Worm (Caenorhabditis elegans) whole organism, young adult: ENCODE data around the gene fbxc-23.

ENCODE experiments used
- aptf-2 ChIP-seq: fragments of 200-800 bp; sonication (Bioruptor generic); conservative IDR thresholded peaks from 2 replicates; pipeline ENCODE4 v1.3.6; 2022; ENCODE audit warnings: missing genetic modification reagents, missing genetic modification characterization, missing compliant biosample characterization
- ceh-91 ChIP-seq: fragments of 200-800 bp; sonication (Bioruptor generic); IDR thresholded peaks from 2 replicates; pipeline ENCODE4 v1.3.6; 2022; ENCODE audit warnings: missing genetic modification reagents, missing genetic modification characterization, missing compliant biosample characterization
- dpl-1 ChIP-seq: fragments of 150-350 bp; optimal IDR thresholded peaks from 2 replicates; lab custom pipeline; 2014; ENCODE audit warnings: missing biosample characterization, missing genetic modification reagents, missing genetic modification characterization
- him-1 ChIP-seq: sonication (generic microtip); optimal IDR thresholded peaks from 2 replicates; lab custom pipeline; 2016; ENCODE audit warnings: missing genotype, missing genetic modification reagents, missing genetic modification characterization, missing compliant biosample characterization
- lin-26 ChIP-seq: fragments of 200-800 bp; sonication (Bioruptor generic); IDR thresholded peaks from 2 replicates; pipeline ENCODE4 v1.3.6; 2022; ENCODE audit warnings: missing genetic modification reagents, missing genetic modification characterization, missing compliant biosample characterization
- lsl-1 ChIP-seq: fragments of 200-800 bp; sonication (Bioruptor generic); optimal IDR thresholded peaks from 2 replicates; lab custom pipeline; 2018; ENCODE audit warnings: mild to moderate bottlenecking, missing genetic modification characterization, moderate library complexity, missing compliant biosample characterization
- snpc-4 ChIP-seq, 5 experiments: fragments of 150-350 bp in 1 of 5; sonication (generic microtip) in 4 of 5; optimal IDR thresholded peaks; 2 replicates each; lab custom pipeline; 2014 to 2018; ENCODE audit warnings: missing genetic modification characterization in 5 of 5, missing biosample characterization in 3 of 5, antibody characterized with exemption in 2 of 5, mild to moderate bottlenecking in 2 of 5, missing compliant biosample characterization in 2 of 5, missing genotype in 2 of 5, moderate library complexity in 2 of 5, missing genetic modification reagents in 1 of 5
- unc-62 ChIP-seq: fragments of 150-350 bp; optimal IDR thresholded peaks from 2 replicates; lab custom pipeline; 2014; ENCODE audit warnings: missing biosample characterization, missing genetic modification reagents, missing genetic modification characterization
- ztf-26 ChIP-seq: sonication (generic microtip); optimal IDR thresholded peaks from 2 replicates; lab custom pipeline; 2017; ENCODE audit warnings: missing genetic modification characterization, missing compliant biosample characterization

- TF ChIP-seq lin-26 (GFP tag; lab: Robert Waterston, UW), result no peak
- no peak for TF ChIP-seq ztf-26 (tag; lab: Kevin White, UChicago)
- TF ChIP-seq snpc-4 (GFP tag; optimal IDR thresholded peaks at IDR 0.05; lab: Kevin White, UChicago), result no peak
- peak in 3 of 4 experiments; percentile 15 to 76 (median 53) for TF ChIP-seq snpc-4 (tag; optimal IDR thresholded peaks at IDR 0.05; lab: Kevin White, UChicago)
- TF ChIP-seq dpl-1 (GFP tag; lab: Kevin White, UChicago), result peak; percentile 88
- no peak for TF ChIP-seq unc-62
- no peak for TF ChIP-seq him-1 (tag; lab: Kevin White, UChicago)
- TF ChIP-seq ceh-91 (GFP tag; lab: Robert Waterston, UW), result peak; percentile 91
- peak; percentile 92 for TF ChIP-seq lsl-1
- TF ChIP-seq aptf-2, result no peak
These were observed at the start of gene fbxc-23, which contains the start of gene csc-1 for ce11 chrII:13596505-13596977.
